Fruit fly (Drosophila melanogaster) whole organism, embryonic: Measurements from ENCODE around the gene Tim17b.

Experiments
- ATbp ChIP-seq: fragments of 200-800 bp; sonication (Bioruptor generic); optimal IDR thresholded peaks from 2 replicates; lab custom pipeline; 2017; ENCODE audit warnings: missing biosample characterization, mild to moderate bottlenecking, missing genetic modification characterization, missing genetic modification reagents
- CG10321 ChIP-seq: fragments of 200-800 bp; sonication (Bioruptor generic); IDR thresholded peaks from 2 replicates; pipeline ENCODE4 v1.3.6; 2022; ENCODE audit warnings: missing biosample characterization, missing genetic modification characterization
- CG10462 ChIP-seq: fragments of 200-800 bp; sonication (Bioruptor generic); optimal IDR thresholded peaks from 2 replicates; lab custom pipeline; 2016; ENCODE audit warnings: missing biosample characterization, missing genetic modification characterization
- CG11093 ChIP-seq: fragments of 200-800 bp; sonication (Bioruptor generic); IDR thresholded peaks from 3 replicates; pipeline ENCODE4 v1.3.6; 2022; ENCODE audit warnings: missing biosample characterization, missing genetic modification characterization
- CG11456 ChIP-seq: fragments of 200-800 bp; sonication (Bioruptor generic); IDR thresholded peaks from 3 replicates; pipeline ENCODE4 v1.3.6; 2022; ENCODE audit warnings: missing biosample characterization, missing genetic modification characterization
- CG12155 ChIP-seq: fragments of 200-800 bp; sonication (Bioruptor generic); optimal IDR thresholded peaks from 3 replicates; lab custom pipeline; 2016; ENCODE audit warnings: missing biosample characterization, missing genetic modification characterization
- CG12659 ChIP-seq: fragments of 200-800 bp; sonication (Bioruptor generic); optimal IDR thresholded peaks from 3 replicates; lab custom pipeline; 2017; ENCODE audit warnings: mild to moderate bottlenecking, missing biosample characterization, missing genetic modification reagents, missing genetic modification characterization
- CG13287 ChIP-seq: fragments of 200-800 bp; sonication (Bioruptor generic); IDR thresholded peaks from 2 replicates; pipeline ENCODE4 v1.3.6; 2022; ENCODE audit warnings: missing biosample characterization, missing genetic modification characterization; ENCODE audit not compliant: partially characterized antibody
- CG13894 ChIP-seq: fragments of 200-800 bp; sonication (Bioruptor generic); optimal IDR thresholded peaks from 3 replicates; lab custom pipeline; 2018; ENCODE audit warnings: missing biosample characterization, mild to moderate bottlenecking, missing genetic modification characterization, moderate library complexity
- CG17361 ChIP-seq: fragments of 200-800 bp; sonication (Bioruptor generic); IDR thresholded peaks from 3 replicates; pipeline ENCODE4 v1.3.6; 2022; ENCODE audit warnings: missing biosample characterization, missing genetic modification characterization
- CG17802 ChIP-seq: fragments of 200-800 bp; sonication (Bioruptor generic); optimal IDR thresholded peaks from 2 replicates; lab custom pipeline; 2018; ENCODE audit warnings: missing biosample characterization, mild to moderate bottlenecking, missing genetic modification characterization, moderate library complexity
- CG2120 ChIP-seq: fragments of 200-800 bp; sonication (Bioruptor generic); optimal IDR thresholded peaks from 3 replicates; lab custom pipeline; 2016; ENCODE audit warnings: missing biosample characterization, missing genetic modification characterization
- CG2712 ChIP-seq: fragments of 200-800 bp; optimal IDR thresholded peaks from 3 replicates; lab custom pipeline; 2019; ENCODE audit warnings: missing biosample characterization, mild to moderate bottlenecking, missing genetic modification characterization, moderate library complexity
- CG32767 ChIP-seq: fragments of 200-800 bp; sonication (Bioruptor generic); IDR thresholded peaks from 2 replicates; pipeline ENCODE4 v1.3.6; 2022; ENCODE audit warnings: missing biosample characterization, missing genetic modification characterization
- CG5245 ChIP-seq: fragments of 200-800 bp; sonication (Bioruptor generic); optimal IDR thresholded peaks from 3 replicates; lab custom pipeline; 2016; ENCODE audit warnings: missing biosample characterization, missing genetic modification characterization
- CG8924 ChIP-seq: fragments of 200-800 bp; optimal IDR thresholded peaks from 3 replicates; lab custom pipeline; 2019; ENCODE audit warnings: missing biosample characterization, mild to moderate bottlenecking, missing genetic modification characterization, moderate library complexity
- Camta ChIP-seq: fragments of 200-800 bp; sonication (Bioruptor generic); optimal IDR thresholded peaks from 2 replicates; lab custom pipeline; 2016; ENCODE audit warnings: missing biosample characterization, missing genetic modification characterization
- CoRest ChIP-seq: fragments of 200-800 bp; sonication (Bioruptor generic); optimal IDR thresholded peaks from 3 replicates; lab custom pipeline; 2018; ENCODE audit warnings: missing biosample characterization, mild to moderate bottlenecking, missing genetic modification characterization, moderate library complexity
- Dbx ChIP-seq: fragments of 200-800 bp; sonication (Bioruptor generic); IDR thresholded peaks from 3 replicates; pipeline ENCODE4 v1.3.6; 2022; ENCODE audit warnings: missing biosample characterization, missing genetic modification characterization
- Dek ChIP-seq: fragments of 200-800 bp; sonication (Bioruptor generic); optimal IDR thresholded peaks from 3 replicates; lab custom pipeline; 2019; ENCODE audit warnings: missing biosample characterization, mild to moderate bottlenecking, missing genetic modification characterization, moderate library complexity
- Dip2 ChIP-seq: fragments of 200-800 bp; sonication (Bioruptor generic); IDR thresholded peaks from 2 replicates; pipeline ENCODE4 v1.3.6; 2022; ENCODE audit warnings: missing biosample characterization, missing genetic modification characterization
- Fer2 ChIP-seq: fragments of 200-800 bp; sonication (Bioruptor generic); optimal IDR thresholded peaks from 2 replicates; lab custom pipeline; 2018; ENCODE audit warnings: missing biosample characterization, mild to moderate bottlenecking, missing genetic modification characterization, moderate library complexity
- Hr78 ChIP-seq, 2 experiments: fragments of 200-800 bp in 1 of 2; fragments of >200 bp in 1 of 2; sonication (Bioruptor generic) in 1 of 2; optimal IDR thresholded peaks; 2 replicates each; lab custom pipeline; 2017 to 2019; ENCODE audit warnings: missing biosample characterization in 2 of 2, missing genetic modification characterization in 2 of 2, mild to moderate bottlenecking in 1 of 2, moderate library complexity in 1 of 2
- Mrtf ChIP-seq: fragments of 200-800 bp; sonication (Bioruptor generic); IDR thresholded peaks from 3 replicates; pipeline ENCODE4 v1.3.6; 2022; ENCODE audit warnings: missing biosample characterization, missing genetic modification characterization
- NC2β ChIP-seq: fragments of 200-800 bp; sonication (Bioruptor generic); optimal IDR thresholded peaks from 2 replicates; lab custom pipeline; 2016; ENCODE audit warnings: missing biosample characterization, missing genetic modification characterization
- NfI ChIP-seq: fragments of 200-800 bp; sonication (Bioruptor generic); optimal IDR thresholded peaks from 3 replicates; lab custom pipeline; 2018; ENCODE audit warnings: missing biosample characterization, mild to moderate bottlenecking, missing genetic modification characterization, moderate library complexity
- Oli ChIP-seq: fragments of 200-800 bp; sonication (Bioruptor generic); optimal IDR thresholded peaks from 2 replicates; lab custom pipeline; 2018; ENCODE audit warnings: missing biosample characterization, mild to moderate bottlenecking, missing genetic modification characterization, moderate library complexity
- Optix ChIP-seq: fragments of 200-800 bp; sonication (Bioruptor generic); IDR thresholded peaks from 3 replicates; pipeline ENCODE4 v1.3.6; 2022; ENCODE audit warnings: missing biosample characterization, missing genetic modification characterization
- bsh ChIP-seq, 2 experiments: fragments of 200-800 bp; sonication (Bioruptor generic); optimal IDR thresholded peaks; 2 replicates each; lab custom pipeline; 2017 to 2018; ENCODE audit warnings: mild to moderate bottlenecking in 2 of 2, missing biosample characterization in 2 of 2, missing genetic modification characterization in 2 of 2, moderate library complexity in 1 of 2
- btn ChIP-seq: fragments of 200-800 bp; sonication (Bioruptor generic); optimal IDR thresholded peaks from 2 replicates; lab custom pipeline; 2016; ENCODE audit warnings: missing biosample characterization, missing genetic modification characterization
- crol ChIP-seq: fragments of 200-800 bp; sonication (Bioruptor generic); IDR thresholded peaks from 2 replicates; pipeline ENCODE4 v1.3.6; 2022; ENCODE audit warnings: missing biosample characterization, missing genetic modification characterization
- eve ChIP-seq, 2 experiments: fragments of >200 bp; optimal IDR thresholded peaks; 2 replicates each; lab custom pipeline; 2017; ENCODE audit warnings: missing biosample characterization in 2 of 2, missing genetic modification characterization in 2 of 2
- her ChIP-seq: fragments of 200-800 bp; sonication (Bioruptor generic); optimal IDR thresholded peaks from 2 replicates; lab custom pipeline; 2016; ENCODE audit warnings: missing biosample characterization, missing genetic modification characterization
- inv ChIP-seq: fragments of 200-800 bp; sonication (Bioruptor generic); IDR thresholded peaks from 2 replicates; pipeline ENCODE4 v1.3.6; 2022; ENCODE audit warnings: missing biosample characterization, missing genetic modification characterization; ENCODE audit not compliant: partially characterized antibody
- jing ChIP-seq: fragments of 200-800 bp; sonication (Bioruptor generic); optimal IDR thresholded peaks from 2 replicates; lab custom pipeline; 2018; ENCODE audit warnings: missing biosample characterization, mild to moderate bottlenecking, missing genetic modification characterization
- kah ChIP-seq: fragments of 200-800 bp; sonication (Bioruptor generic); optimal IDR thresholded peaks from 2 replicates; lab custom pipeline; 2018; ENCODE audit warnings: missing biosample characterization, mild to moderate bottlenecking, missing genetic modification characterization
- lola ChIP-seq, 3 experiments: fragments of >200 bp in 2 of 3; fragments of 200-800 bp in 1 of 3; sonication (Bioruptor generic) in 1 of 3; optimal IDR thresholded peaks; 2 replicates each; lab custom pipeline; 2017 to 2019; ENCODE audit warnings: missing biosample characterization in 3 of 3, missing genetic modification characterization in 3 of 3, mild to moderate bottlenecking in 1 of 3, moderate library complexity in 1 of 3
- lov ChIP-seq, 2 experiments: fragments of 200-800 bp in 1 of 2; fragments of >200 bp in 1 of 2; sonication (Bioruptor generic) in 1 of 2; IDR thresholded peaks in 1 of 2; optimal IDR thresholded peaks in 1 of 2; 2 replicates in 1 of 2; 3 replicates in 1 of 2; pipeline versions ENCODE4 v1.3.6 to Lab custom; 2017 to 2022; ENCODE audit warnings: missing biosample characterization in 1 of 2, missing genetic modification characterization in 1 of 2
- mld ChIP-seq: fragments of 200-800 bp; sonication (Bioruptor generic); IDR thresholded peaks from 3 replicates; pipeline ENCODE4 v1.3.6; 2022; ENCODE audit warnings: missing biosample characterization, missing genetic modification characterization; ENCODE audit not compliant: partially characterized antibody
- nerfin-2 ChIP-seq: fragments of 200-800 bp; sonication (Bioruptor generic); IDR thresholded peaks from 2 replicates; pipeline ENCODE4 v1.3.6; 2022; ENCODE audit warnings: missing biosample characterization, missing genetic modification characterization; ENCODE audit not compliant: partially characterized antibody
- phol ChIP-seq: fragments of 200-800 bp; sonication (Bioruptor generic); optimal IDR thresholded peaks from 3 replicates; lab custom pipeline; 2018; ENCODE audit warnings: missing biosample characterization, mild to moderate bottlenecking, missing genetic modification characterization, moderate library complexity
- prd ChIP-seq, 3 experiments: fragments of >200 bp in 2 of 3; fragments of 200-800 bp in 1 of 3; sonication (Bioruptor generic) in 1 of 3; optimal IDR thresholded peaks in 2 of 3; IDR thresholded peaks in 1 of 3; 2 replicates in 2 of 3; 3 replicates in 1 of 3; pipeline versions ENCODE4 v1.3.6 to Lab custom; 2017 to 2022; ENCODE audit warnings: missing biosample characterization in 1 of 3, missing genetic modification characterization in 1 of 3
- pzg ChIP-seq: fragments of 200-800 bp; sonication (Bioruptor generic); optimal IDR thresholded peaks from 3 replicates; lab custom pipeline; 2018; ENCODE audit warnings: missing biosample characterization, mild to moderate bottlenecking, missing genetic modification characterization, moderate library complexity
- row ChIP-seq: fragments of 200-800 bp; sonication (Bioruptor generic); IDR thresholded peaks from 3 replicates; pipeline ENCODE4 v1.3.6; 2022; ENCODE audit warnings: missing biosample characterization, missing genetic modification characterization
- scrt ChIP-seq: fragments of 200-800 bp; sonication (Bioruptor generic); optimal IDR thresholded peaks from 2 replicates; lab custom pipeline; 2018; ENCODE audit warnings: missing biosample characterization, mild to moderate bottlenecking, missing genetic modification characterization, moderate library complexity
- sens ChIP-seq: fragments of 200-800 bp; sonication (Bioruptor generic); peaks from one replicate; lab custom pipeline; 2016; ENCODE audit warnings: missing biosample characterization, missing genetic modification characterization
- seq ChIP-seq: fragments of 200-800 bp; sonication (Bioruptor generic); IDR thresholded peaks from 2 replicates; pipeline ENCODE4 v1.3.6; 2022; ENCODE audit warnings: missing biosample characterization, missing genetic modification characterization
- unpg ChIP-seq: fragments of 200-800 bp; sonication (Bioruptor generic); optimal IDR thresholded peaks from 3 replicates; lab custom pipeline; 2018; ENCODE audit warnings: missing biosample characterization, mild to moderate bottlenecking, missing genetic modification characterization, moderate library complexity

Tim17b gene

DNA sequence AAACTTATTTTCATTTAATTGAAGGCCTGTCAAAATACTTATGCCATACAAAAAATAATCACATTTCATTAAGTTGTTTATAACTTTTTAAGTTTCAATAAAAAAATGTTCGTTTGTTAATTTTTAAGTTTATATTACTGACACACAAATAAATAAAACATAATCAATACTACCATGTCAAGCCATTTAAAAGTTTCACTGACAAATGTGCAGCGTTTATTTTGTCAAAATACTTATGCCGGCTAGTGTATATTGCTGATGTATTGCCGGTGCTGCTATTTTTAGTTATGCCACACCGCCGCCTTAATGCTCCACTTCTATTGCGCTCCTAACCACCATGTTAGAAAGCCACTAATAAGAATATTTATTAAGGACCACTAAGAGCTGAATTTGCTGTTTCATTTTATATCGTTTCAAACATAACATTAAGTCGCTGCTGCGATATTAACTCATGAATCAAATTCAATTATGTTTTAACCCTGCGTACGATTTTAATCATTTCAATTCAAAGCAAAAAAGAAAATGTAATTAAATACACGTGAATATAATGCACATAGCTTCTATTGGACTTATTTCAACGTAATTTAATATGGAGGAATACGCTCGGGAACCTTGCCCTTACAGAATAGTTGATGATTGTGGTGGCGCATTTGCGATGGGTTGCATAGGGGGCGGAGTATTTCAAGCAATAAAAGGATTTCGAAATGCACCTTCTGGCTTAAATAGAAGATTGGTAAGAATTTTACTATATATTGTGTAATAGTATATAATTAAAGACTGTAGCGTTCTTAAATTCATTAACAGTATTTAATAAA, at the start of gene Tim17b:
TSS of gene Tim17b (plus strand) at position 422 of the 815 bp plus-strand sequence.
- no peak for TF ChIP-seq NC2β
- no peak for TF ChIP-seq CG2712 (tag; lab: Kevin White, UChicago)
- no peak for TF ChIP-seq lov (optimal IDR thresholded peaks at IDR 0.05; lab: Kevin White, UChicago)
- no peak for TF ChIP-seq lov (GFP tag; IDR thresholded peaks at IDR 0.05; lab: Robert Waterston, UW)
- no peak for TF ChIP-seq prd (optimal IDR thresholded peaks at IDR 0.05; lab: Kevin White, UChicago)
- TF ChIP-seq prd (GFP tag; IDR thresholded peaks at IDR 0.05; lab: Robert Waterston, UW) = no peak
- no peak; the same call in 2 of the 3 replicates for TF ChIP-seq row (GFP tag; lab: Robert Waterston, UW)
- TF ChIP-seq lola (GFP tag; optimal IDR thresholded peaks at IDR 0.05; lab: Kevin White, UChicago) = no peak
- peak; percentile 46 for TF ChIP-seq pzg (GFP tag; lab: Kevin White, UChicago)
- TF ChIP-seq Hr78 (GFP tag; optimal IDR thresholded peaks at IDR 0.05; lab: Kevin White, UChicago) = no peak
- no peak for TF ChIP-seq CG8924 (tag; lab: Kevin White, UChicago)
- no peak for TF ChIP-seq NfI (GFP tag; lab: Kevin White, UChicago)
- TF ChIP-seq seq (GFP tag; lab: Robert Waterston, UW) = no peak
- no peak for TF ChIP-seq kah (GFP tag; lab: Kevin White, UChicago)
- TF ChIP-seq CG17802 (tag; lab: Kevin White, UChicago) = peak; percentile 98
- no peak for TF ChIP-seq CG10321 (GFP tag; lab: Robert Waterston, UW)
- no peak for TF ChIP-seq CG5245 (GFP tag; lab: Kevin White, UChicago)
- TF ChIP-seq CG13287 = no peak
- TF ChIP-seq CG12155 (GFP tag; lab: Kevin White, UChicago) = no peak
- peak; percentile 19; the same call in 2 of the 3 replicates for TF ChIP-seq CG17361 (GFP tag; lab: Robert Waterston, UW)
- TF ChIP-seq CG12659 (GFP tag; lab: Kevin White, UChicago) = peak; percentile 51
- TF ChIP-seq CG11456 (GFP tag; lab: Robert Waterston, UW) = no peak
- TF ChIP-seq eve (GFP tag; optimal IDR thresholded peaks at IDR 0.05; lab: Kevin White, UChicago) = no peak
- no peak for TF ChIP-seq inv (GFP tag; lab: Robert Waterston, UW)
- TF ChIP-seq Optix (GFP tag; lab: Robert Waterston, UW) = no peak
- no peak for TF ChIP-seq Fer2 (tag; lab: Kevin White, UChicago)
- TF ChIP-seq crol (GFP tag; lab: Robert Waterston, UW) = no peak
- TF ChIP-seq phol = peak; percentile 58
- no peak for TF ChIP-seq her (GFP tag; lab: Kevin White, UChicago)
- no peak for TF ChIP-seq Dek (tag; lab: Kevin White, UChicago)
- no peak for TF ChIP-seq CG32767 (GFP tag; lab: Robert Waterston, UW)
- no peak for TF ChIP-seq jing (GFP tag; lab: Kevin White, UChicago)
- TF ChIP-seq CG2120 = no peak
- TF ChIP-seq CG11093 = no peak
- TF ChIP-seq Mrtf (GFP tag; lab: Robert Waterston, UW) = no peak
- TF ChIP-seq bsh (GFP tag; optimal IDR thresholded peaks at IDR 0.05; lab: Kevin White, UChicago) = no peak
- no peak for TF ChIP-seq Camta (GFP tag; lab: Kevin White, UChicago)
- no peak for TF ChIP-seq scrt (GFP tag; lab: Kevin White, UChicago)
- no peak for TF ChIP-seq Dip2
- TF ChIP-seq btn (GFP tag; lab: Kevin White, UChicago) = no peak
- TF ChIP-seq sens (GFP tag; lab: Kevin White, UChicago) = peak; percentile 29
- TF ChIP-seq ATbp = no peak
- no peak for TF ChIP-seq mld (GFP tag; lab: Robert Waterston, UW)
- TF ChIP-seq CG13894 (tag; lab: Kevin White, UChicago) = no peak
- TF ChIP-seq Oli (tag; lab: Kevin White, UChicago) = no peak
- TF ChIP-seq CoRest (tag; lab: Kevin White, UChicago) = peak; percentile 9
- no peak for TF ChIP-seq nerfin-2 (GFP tag; lab: Robert Waterston, UW)
- no peak for TF ChIP-seq CG10462
- TF ChIP-seq unpg = no peak
- TF ChIP-seq Dbx (GFP tag; lab: Robert Waterston, UW) = no peak
